Worm (Caenorhabditis elegans) whole organism, midembryonic: Measurements from ENCODE around the gene T12B3.2.

Experiments
- T22C8.4 ChIP-seq: fragments of 200-800 bp; sonication (Bioruptor generic); IDR thresholded peaks from 2 replicates; pipeline ENCODE4 v1.3.6; 2022; ENCODE audit warnings: missing genetic modification characterization, missing compliant biosample characterization
- cog-1 ChIP-seq: sonication (generic microtip); optimal IDR thresholded peaks from 2 replicates; lab custom pipeline; 2016; ENCODE audit warnings: missing genetic modification characterization, missing compliant biosample characterization
- flt-1 ChIP-seq: fragments of 200-800 bp; sonication (Bioruptor generic); IDR thresholded peaks from 2 replicates; pipeline ENCODE4 v1.3.6; 2022; ENCODE audit warnings: missing genetic modification characterization, missing compliant biosample characterization
- ztf-23 ChIP-seq: fragments of 200-800 bp; sonication (Bioruptor generic); IDR thresholded peaks from 2 replicates; pipeline ENCODE4 v1.3.6; 2022; ENCODE audit warnings: missing genetic modification reagents, missing genetic modification characterization, missing compliant biosample characterization

ce11 chrIV:7420913-7421312 lies 44.3 kb downstream of the T12B3.2 start, which contains the start of gene srtx-1:
- TF ChIP-seq flt-1 (no peak), T22C8.4 (GFP tag; lab: Robert Waterston, UW) (no peak), ztf-23 (GFP tag; lab: Robert Waterston, UW) (no peak), cog-1 (tag; lab: Kevin White, UChicago) (no peak)
